Fruit fly (Drosophila melanogaster): ENCODE data around the gene Chsy.
A peak's percentile ranks its signal among the peaks of the same experiment; 100 is the strongest.

Chsy gene

dm6 chrX:15632669-15633068 lies 39.3 kb upstream of the Chsy start:
- TF ChIP-seq pdm3 (GFP tag; optimal IDR thresholded peaks at IDR 0.05): peak; percentile 11
- TF ChIP-seq CG32006 (GFP tag; optimal IDR thresholded peaks at IDR 0.05): peak; percentile 33
- peak; percentile 20; the same call in 1 of the 3 replicates for TF ChIP-seq eg (GFP tag; IDR thresholded peaks at IDR 0.05)
- TF ChIP-seq Eip78C (GFP tag): peak; percentile 50
- 0 out of 3 replicates have a peak, but pooled peaks have one; percentile 12 for TF ChIP-seq CG6163 (GFP tag; IDR thresholded peaks at IDR 0.05)
- TF ChIP-seq lz (GFP tag; optimal IDR thresholded peaks at IDR 0.05): no peak
- TF ChIP-seq OdsH (GFP tag; optimal IDR thresholded peaks at IDR 0.05): peak; percentile 1
- TF ChIP-seq Ets21C (GFP tag; optimal IDR thresholded peaks at IDR 0.05): no peak

- TF ChIP-seq cyc (GFP tag; optimal IDR thresholded peaks at IDR 0.05) (no peak), net (GFP tag; optimal IDR thresholded peaks at IDR 0.05) (no peak), CG1621 (tag; optimal IDR thresholded peaks at IDR 0.05) (no peak), Hr39 (GFP tag; optimal IDR thresholded peaks at IDR 0.05) (no peak), CG6792 (GFP tag; optimal IDR thresholded peaks at IDR 0.05) (no peak), OdsH (GFP tag; optimal IDR thresholded peaks at IDR 0.05) (no peak), dac (GFP tag; optimal IDR thresholded peaks at IDR 0.05) (no peak), topi (GFP tag; optimal IDR thresholded peaks at IDR 0.05) (no peak)
These were observed 38.1 kb upstream of the Chsy start for dm6 chrX:15631465-15631864.

- TF ChIP-seq CG32006 (GFP tag; optimal IDR thresholded peaks at IDR 0.05) (peak; percentile 60), CG6163 (GFP tag; IDR thresholded peaks at IDR 0.05) (0 out of 3 replicates have a peak, but pooled peaks have one; percentile 24), CG4318 (GFP tag; optimal IDR thresholded peaks at IDR 0.05) (peak; percentile 29), CG6276 (GFP tag; optimal IDR thresholded peaks at IDR 0.05) (peak; percentile 5), Gug (GFP tag; IDR thresholded peaks at IDR 0.05) (peak; percentile 50; the same call in 1 of the 2 replicates), CG11294 (GFP tag; IDR thresholded peaks at IDR 0.05) (peak; percentile 8; the same call in 1 of the 2 replicates), eg (GFP tag; IDR thresholded peaks at IDR 0.05) (peak; percentile 58; the same call in 2 of the 3 replicates), OdsH (GFP tag; optimal IDR thresholded peaks at IDR 0.05) (peak; percentile 15), fd85E (GFP tag; optimal IDR thresholded peaks at IDR 0.05) (no peak), spab (GFP tag; optimal IDR thresholded peaks at IDR 0.05) (no peak), CG8632 (GFP tag; optimal IDR thresholded peaks at IDR 0.05) (no peak), Lpt (GFP tag; optimal IDR thresholded peaks at IDR 0.05) (no peak), salr (GFP tag; optimal IDR thresholded peaks at IDR 0.05) (no peak), dac (GFP tag; optimal IDR thresholded peaks at IDR 0.05) (no peak), Hr4 (GFP tag; optimal IDR thresholded peaks at IDR 0.05) (peak; percentile 47), CG15336 (GFP tag; IDR thresholded peaks at IDR 0.05) (peak; percentile 69), CG7368 (GFP tag; optimal IDR thresholded peaks at IDR 0.05) (no peak), CG8119 (GFP tag; IDR thresholded peaks at IDR 0.05) (peak; percentile 56; the same call in 2 of the 3 replicates)
These were observed 37.5 kb upstream of the Chsy start for dm6 chrX:15630815-15631214.

- TF ChIP-seq CG15336 (GFP tag; IDR thresholded peaks at IDR 0.05) (no peak), Blimp-1 (GFP tag; optimal IDR thresholded peaks at IDR 0.05) (no peak)
These were observed 36.6 kb upstream of the Chsy start for dm6 chrX:15629962-15630361.

dm6 chrX:15626279-15626678 lies 32.9 kb upstream of the Chsy start:
- TF ChIP-seq fd85E (GFP tag; optimal IDR thresholded peaks at IDR 0.05) (no peak), eg (GFP tag; IDR thresholded peaks at IDR 0.05) (peak; percentile 72; the same call in 2 of the 3 replicates), CG8632 (GFP tag; optimal IDR thresholded peaks at IDR 0.05) (no peak), CG11902 (GFP tag; optimal IDR thresholded peaks at IDR 0.05) (peak; percentile 17), CG8119 (GFP tag; IDR thresholded peaks at IDR 0.05) (peak; percentile 39; the same call in 2 of the 3 replicates), CG15336 (GFP tag; IDR thresholded peaks at IDR 0.05) (peak; percentile 47; the same call in 1 of the 2 replicates), CG16779 (tag; optimal IDR thresholded peaks at IDR 0.05) (no peak), vri (GFP tag; optimal IDR thresholded peaks at IDR 0.05) (no peak), CG31627 (GFP tag; optimal IDR thresholded peaks at IDR 0.05) (no peak), Eip78C (GFP tag) (peak; percentile 56), svp (GFP tag) (peak; percentile 82), CG6163 (GFP tag; IDR thresholded peaks at IDR 0.05) (peak; percentile 57; the same call in 1 of the 3 replicates), net (GFP tag; optimal IDR thresholded peaks at IDR 0.05) (no peak), CG32006 (GFP tag; optimal IDR thresholded peaks at IDR 0.05) (peak; percentile 2), CG3919 (GFP tag; optimal IDR thresholded peaks at IDR 0.05) (peak; percentile 29), CG1621 (tag; optimal IDR thresholded peaks at IDR 0.05) (peak; percentile 39), ss (GFP tag; optimal IDR thresholded peaks at IDR 0.05) (peak in 1 of 2 experiments; percentile 22), fkh (GFP tag; optimal IDR thresholded peaks at IDR 0.05) (peak; percentile 6), dsx (GFP tag; optimal IDR thresholded peaks at IDR 0.05; ENCODE audit: poor library complexity, severe bottlenecking) (peak; percentile 35), acj6 (GFP tag; optimal IDR thresholded peaks at IDR 0.05) (no peak)

Data from whole organism, prepupa.